Fruit fly (Drosophila melanogaster) whole organism, embryonic: ENCODE measurements around the gene CG5388.

ENCODE experiments used
- CG13894 ChIP-seq: fragments of 200-800 bp; sonication (Bioruptor generic); optimal IDR thresholded peaks from 3 replicates; lab custom pipeline; 2018; ENCODE audit warnings: missing biosample characterization, mild to moderate bottlenecking, missing genetic modification characterization, moderate library complexity
- Dip2 ChIP-seq: fragments of 200-800 bp; sonication (Bioruptor generic); IDR thresholded peaks from 2 replicates; pipeline ENCODE4 v1.3.6; 2022; ENCODE audit warnings: missing biosample characterization, missing genetic modification characterization
- Side ChIP-seq: fragments of 200-800 bp; sonication (Bioruptor generic); optimal IDR thresholded peaks from 2 replicates; lab custom pipeline; 2016; ENCODE audit warnings: missing biosample characterization, missing genetic modification characterization
- Sox102F ChIP-seq: fragments of 200-800 bp; sonication (Bioruptor generic); optimal IDR thresholded peaks from 2 replicates; lab custom pipeline; 2018; ENCODE audit warnings: missing biosample characterization, mild to moderate bottlenecking, missing genetic modification characterization, moderate library complexity
- br ChIP-seq: fragments of >200 bp; optimal IDR thresholded peaks from 2 replicates; lab custom pipeline; 2017
- cato ChIP-seq: fragments of 200-800 bp; sonication (Bioruptor generic); optimal IDR thresholded peaks from 2 replicates; lab custom pipeline; 2016; ENCODE audit warnings: missing biosample characterization, missing genetic modification characterization, borderline replicate concordance
- insv ChIP-seq, 2 experiments: fragments of 200-800 bp; sonication (Bioruptor generic); optimal IDR thresholded peaks; 3 replicates each; lab custom pipeline; 2016 to 2018; ENCODE audit warnings: missing biosample characterization in 2 of 2, missing genetic modification characterization in 2 of 2
- run ChIP-seq: fragments of 200-800 bp; sonication (Bioruptor generic); optimal IDR thresholded peaks from 3 replicates; lab custom pipeline; 2018; ENCODE audit warnings: missing biosample characterization, mild to moderate bottlenecking, missing genetic modification characterization
- salm ChIP-seq: fragments of 200-800 bp; sonication (Bioruptor generic); optimal IDR thresholded peaks from 2 replicates; lab custom pipeline; 2018; ENCODE audit warnings: missing biosample characterization, mild to moderate bottlenecking, missing genetic modification characterization

- TF ChIP-seq CG13894 (tag; lab: Kevin White, UChicago) (no peak), br (lab: Kevin White, UChicago) (no peak), Dip2 (GFP tag; lab: Robert Waterston, UW) (no peak), salm (no peak), cato (GFP tag; lab: Kevin White, UChicago) (no peak), insv (GFP tag; optimal IDR thresholded peaks at IDR 0.05; lab: Kevin White, UChicago) (no peak), Side (no peak), run (tag; lab: Kevin White, UChicago) (no peak), Sox102F (GFP tag; lab: Kevin White, UChicago) (no peak)
Measured at dm6 chr3R:22300064-22300463, 40.0 kb downstream of the CG5388 start.
